Fruit fly (Drosophila melanogaster): ENCODE measurements around the gene CG9777.

Gene CG9777

DNA sequence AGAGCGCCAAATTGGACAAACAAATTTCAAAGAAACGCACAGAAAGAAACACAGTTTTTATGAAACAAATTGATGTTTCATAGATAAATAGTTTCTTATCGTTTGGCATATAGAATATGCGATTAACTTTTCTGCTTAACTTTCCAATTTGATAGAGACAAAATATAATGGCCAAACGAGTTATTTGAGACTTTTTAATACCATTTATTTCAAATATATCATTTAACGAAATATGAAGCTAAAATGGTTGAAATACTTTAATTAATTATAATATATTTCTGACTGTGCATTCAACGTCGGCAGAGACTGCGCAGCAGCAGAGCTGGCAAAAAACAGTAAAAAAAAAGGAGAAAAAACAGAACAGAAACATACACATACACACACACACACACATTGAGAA lies 46.5 kb downstream of the CG9777 start (continued):
- TF ChIP-seq Hr51 (GFP tag; optimal IDR thresholded peaks at IDR 0.05) (peak in 1 of 2 experiments; percentile 53), CG34376 (GFP tag; optimal IDR thresholded peaks at IDR 0.05) (peak; percentile 19), Dek (tag; optimal IDR thresholded peaks at IDR 0.05) (peak; percentile 5), CG11504 (tag; optimal IDR thresholded peaks at IDR 0.05) (peak; percentile 51), CG9215 (GFP tag; IDR thresholded peaks at IDR 0.05) (no peak), CG15269 (tag; optimal IDR thresholded peaks at IDR 0.05) (peak; percentile 43), CG12942 (GFP tag; optimal IDR thresholded peaks at IDR 0.05) (no peak), Hey (tag; optimal IDR thresholded peaks at IDR 0.05) (no peak), CG18619 (GFP tag; optimal IDR thresholded peaks at IDR 0.05) (peak; percentile 28), CG5245 (GFP tag; optimal IDR thresholded peaks at IDR 0.05) (no peak), CG10565 (GFP tag; optimal IDR thresholded peaks at IDR 0.05) (no peak), lilli (GFP tag; optimal IDR thresholded peaks at IDR 0.05) (peak; percentile 12), ase (GFP tag; IDR thresholded peaks at IDR 0.05) (no peak), CG2129 (GFP tag; IDR thresholded peaks at IDR 0.05; ENCODE audit: partially characterized antibody) (no peak), Hand (GFP tag; optimal IDR thresholded peaks at IDR 0.05) (peak; percentile 36), Dbx (GFP tag; IDR thresholded peaks at IDR 0.05) (no peak), BtbVII (GFP tag; optimal IDR thresholded peaks at IDR 0.05) (peak; percentile 1), caup (GFP tag; optimal IDR thresholded peaks at IDR 0.05; ENCODE audit: severe bottlenecking) (peak; percentile 5), odd (GFP tag; optimal IDR thresholded peaks at IDR 0.05) (no peak), gem (tag; optimal IDR thresholded peaks at IDR 0.05) (peak; percentile 49), CHES-1-like (GFP tag; optimal IDR thresholded peaks at IDR 0.05) (no peak), CG2120 (GFP tag; optimal IDR thresholded peaks at IDR 0.05) (peak; percentile 43), TFAM (GFP tag; optimal IDR thresholded peaks at IDR 0.05) (no peak), CG3163 (GFP tag; optimal IDR thresholded peaks at IDR 0.05) (no peak), CG11085 (GFP tag; IDR thresholded peaks at IDR 0.05) (no peak), sqz (GFP tag; optimal IDR thresholded peaks at IDR 0.05) (peak; percentile 50), CG6765 (GFP tag; optimal IDR thresholded peaks at IDR 0.05) (peak; percentile 16), CG15696 (tag; optimal IDR thresholded peaks at IDR 0.05) (no peak), ftz-f1 (GFP tag; optimal IDR thresholded peaks at IDR 0.05) (no peak), CG6689 (GFP tag; IDR thresholded peaks at IDR 0.05) (no peak), CG10267 (tag; optimal IDR thresholded peaks at IDR 0.05) (peak; percentile 1), nerfin-1 (tag; optimal IDR thresholded peaks at IDR 0.05) (no peak), bab2 (GFP tag; optimal IDR thresholded peaks at IDR 0.05) (no peak), MESR4 (GFP tag; optimal IDR thresholded peaks at IDR 0.05) (no peak), CG18262 (tag; optimal IDR thresholded peaks at IDR 0.05) (peak; percentile 9), yki (optimal IDR thresholded peaks at IDR 0.05) (no peak), pzg (GFP tag; optimal IDR thresholded peaks at IDR 0.05) (no peak), HHEX (GFP tag; optimal IDR thresholded peaks at IDR 0.05) (peak; percentile 7), CG6813 (GFP tag; optimal IDR thresholded peaks at IDR 0.05) (peak; percentile 23), her (GFP tag; optimal IDR thresholded peaks at IDR 0.05) (no peak), CG18599 (GFP tag; optimal IDR thresholded peaks at IDR 0.05) (peak; percentile 63), CG6254 (GFP tag; optimal IDR thresholded peaks at IDR 0.05) (no peak), disco-r (GFP tag; optimal IDR thresholded peaks at IDR 0.05) (no peak), CkIIα-i1 (GFP tag; IDR thresholded peaks at IDR 0.05) (no peak), fd96Cb (tag; optimal IDR thresholded peaks at IDR 0.05) (no peak), sens (GFP tag) (peak; percentile 61), PHDP (tag; optimal IDR thresholded peaks at IDR 0.05) (peak; percentile 6), CTCF (GFP tag; optimal IDR thresholded peaks at IDR 0.05) (no peak), CG7786 (GFP tag; optimal IDR thresholded peaks at IDR 0.05) (no peak), Fer1 (GFP tag; optimal IDR thresholded peaks at IDR 0.05) (peak; percentile 51), dimm (GFP tag; IDR thresholded peaks at IDR 0.05) (no peak)
